Worm (Caenorhabditis elegans) whole organism, late embryonic: ENCODE measurements around the gene sumv-1.

ENCODE experiments used
- C08G9.2 ChIP-seq: sonication (generic microtip); optimal IDR thresholded peaks from 2 replicates; lab custom pipeline; 2016; ENCODE audit warnings: mild to moderate bottlenecking, missing genetic modification characterization, moderate library complexity, missing compliant biosample characterization
- K02D7.2 ChIP-seq: sonication (generic microtip); optimal IDR thresholded peaks from 2 replicates; lab custom pipeline; 2017; ENCODE audit warnings: mild to moderate bottlenecking, missing genetic modification characterization, missing compliant biosample characterization
- K09A11.1 ChIP-seq: sonication (generic microtip); optimal IDR thresholded peaks from 2 replicates; lab custom pipeline; 2017; ENCODE audit warnings: antibody characterized with exemption, mild to moderate bottlenecking, missing genetic modification characterization, missing compliant biosample characterization; ENCODE audit not compliant: insufficient read depth
- T23F11.4 ChIP-seq: fragments of 200-800 bp; sonication (Bioruptor generic); optimal IDR thresholded peaks from 2 replicates; lab custom pipeline; 2018; ENCODE audit warnings: mild to moderate bottlenecking, missing genetic modification characterization, missing compliant biosample characterization
- Y22D7AL.16 ChIP-seq: sonication (generic microtip); optimal IDR thresholded peaks from 2 replicates; lab custom pipeline; 2016; ENCODE audit warnings: missing genetic modification characterization, missing compliant biosample characterization
- ahr-1 ChIP-seq: sonication (generic microtip); optimal IDR thresholded peaks from 2 replicates; lab custom pipeline; 2016; ENCODE audit warnings: missing genetic modification characterization, missing compliant biosample characterization
- ama-1 ChIP-seq: fragments of 150-350 bp; optimal IDR thresholded peaks from 2 replicates; lab custom pipeline; 2014
- ceh-14 ChIP-seq: sonication (generic microtip); optimal IDR thresholded peaks from 2 replicates; lab custom pipeline; 2016; ENCODE audit warnings: missing genotype, missing genetic modification characterization, missing compliant biosample characterization
- ceh-2 ChIP-seq: sonication (generic microtip); optimal IDR thresholded peaks from 2 replicates; lab custom pipeline; 2016; ENCODE audit warnings: missing genotype, missing genetic modification characterization, missing compliant biosample characterization
- ceh-24 ChIP-seq: sonication (generic microtip); optimal IDR thresholded peaks from 2 replicates; lab custom pipeline; 2016; ENCODE audit warnings: mild to moderate bottlenecking, missing genetic modification characterization, missing compliant biosample characterization
- ceh-30 ChIP-seq: fragments of 150-350 bp; optimal IDR thresholded peaks from 2 replicates; lab custom pipeline; 2014; ENCODE audit warnings: missing biosample characterization, missing genetic modification characterization
- ceh-31 ChIP-seq: sonication (generic microtip); optimal IDR thresholded peaks from 2 replicates; lab custom pipeline; 2016; ENCODE audit warnings: missing genetic modification characterization, missing compliant biosample characterization
- ceh-34 ChIP-seq: sonication (generic microtip); optimal IDR thresholded peaks from 2 replicates; lab custom pipeline; 2016; ENCODE audit warnings: mild to moderate bottlenecking, missing genetic modification characterization, missing compliant biosample characterization
- ceh-45 ChIP-seq: fragments of 200-800 bp; sonication (Bioruptor generic); IDR thresholded peaks from 2 replicates; pipeline ENCODE4 v1.3.6; 2022; ENCODE audit warnings: missing genetic modification reagents, missing genetic modification characterization, missing compliant biosample characterization
- elt-4 ChIP-seq: sonication (generic microtip); optimal IDR thresholded peaks from 2 replicates; lab custom pipeline; 2016; ENCODE audit warnings: missing genetic modification characterization, missing compliant biosample characterization
- ets-4 ChIP-seq: sonication (generic microtip); optimal IDR thresholded peaks from 2 replicates; lab custom pipeline; 2016; ENCODE audit warnings: missing genetic modification characterization, missing compliant biosample characterization
- eyg-1 ChIP-seq: sonication (generic microtip); optimal IDR thresholded peaks from 2 replicates; lab custom pipeline; 2016; ENCODE audit warnings: missing genotype, missing genetic modification characterization, missing compliant biosample characterization
- fax-1 ChIP-seq: sonication (generic microtip); optimal IDR thresholded peaks from 2 replicates; lab custom pipeline; 2016; ENCODE audit warnings: missing genotype, missing genetic modification characterization, missing compliant biosample characterization
- hlh-13 ChIP-seq: fragments of 200-800 bp; sonication (Bioruptor generic); optimal IDR thresholded peaks from 2 replicates; lab custom pipeline; 2018; ENCODE audit warnings: mild to moderate bottlenecking, missing genetic modification characterization, missing compliant biosample characterization
- hlh-15 ChIP-seq: sonication (generic microtip); optimal IDR thresholded peaks from 2 replicates; lab custom pipeline; 2016; ENCODE audit warnings: missing genetic modification characterization, missing compliant biosample characterization
- lim-6 ChIP-seq: sonication (generic microtip); optimal IDR thresholded peaks from 2 replicates; lab custom pipeline; 2016; ENCODE audit warnings: missing genetic modification characterization, missing compliant biosample characterization
- lin-11 ChIP-seq: fragments of 200-800 bp; sonication (Bioruptor generic); optimal IDR thresholded peaks from 2 replicates; lab custom pipeline; 2018; ENCODE audit warnings: mild to moderate bottlenecking, missing genetic modification characterization, missing compliant biosample characterization
- madf-2 ChIP-seq: sonication (generic microtip); optimal IDR thresholded peaks from 2 replicates; lab custom pipeline; 2017; ENCODE audit warnings: missing genetic modification characterization, missing compliant biosample characterization
- mec-3 ChIP-seq: sonication (generic microtip); optimal IDR thresholded peaks from 2 replicates; lab custom pipeline; 2016; ENCODE audit warnings: borderline replicate concordance, missing genetic modification characterization, missing compliant biosample characterization
- nfya-1 ChIP-seq: sonication (generic microtip); optimal IDR thresholded peaks from 2 replicates; lab custom pipeline; 2017; ENCODE audit warnings: missing genetic modification characterization, mild to moderate bottlenecking, missing compliant biosample characterization, antibody characterized with exemption, moderate library complexity
- nhr-11 ChIP-seq: fragments of 150-350 bp; optimal IDR thresholded peaks from 2 replicates; lab custom pipeline; 2014; ENCODE audit warnings: missing biosample characterization, missing genetic modification characterization
- nhr-232 ChIP-seq: sonication (generic microtip); optimal IDR thresholded peaks from 2 replicates; lab custom pipeline; 2016; ENCODE audit warnings: missing genetic modification characterization, missing compliant biosample characterization
- npax-4 ChIP-seq: sonication (generic microtip); optimal IDR thresholded peaks from 2 replicates; lab custom pipeline; 2016; ENCODE audit warnings: missing genetic modification characterization, missing compliant biosample characterization
- pax-1 ChIP-seq: fragments of 150-350 bp; optimal IDR thresholded peaks from 2 replicates; lab custom pipeline; 2014; ENCODE audit warnings: missing biosample characterization, missing genetic modification characterization
- pha-4 ChIP-seq: fragments of 150-350 bp; optimal IDR thresholded peaks from 2 replicates; lab custom pipeline; 2018; ENCODE audit warnings: missing biosample characterization, missing genetic modification reagents, missing genetic modification characterization
- pqm-1 ChIP-seq: sonication (generic microtip); optimal IDR thresholded peaks from 2 replicates; lab custom pipeline; 2016; ENCODE audit warnings: missing genetic modification characterization, missing compliant biosample characterization
- pros-1 ChIP-seq: fragments of 150-350 bp; optimal IDR thresholded peaks from 2 replicates; lab custom pipeline; 2014; ENCODE audit warnings: missing biosample characterization, missing genetic modification reagents, missing genetic modification characterization
- sox-4 ChIP-seq: sonication (generic microtip); optimal IDR thresholded peaks from 2 replicates; lab custom pipeline; 2017; ENCODE audit warnings: mild to moderate bottlenecking, missing genetic modification characterization, inconsistent platforms, missing compliant biosample characterization
- tbx-7 ChIP-seq: sonication (generic microtip); optimal IDR thresholded peaks from 2 replicates; lab custom pipeline; 2016; ENCODE audit warnings: missing genotype, missing genetic modification characterization, missing compliant biosample characterization
- unc-3 ChIP-seq, 2 experiments: fragments of 200-800 bp in 1 of 2; sonication (Bioruptor generic) in 1 of 2; sonication (generic microtip) in 1 of 2; conservative IDR thresholded peaks in 1 of 2; optimal IDR thresholded peaks in 1 of 2; 2 replicates each; pipeline versions ENCODE4 v1.3.6 to Lab custom; 2016 to 2022; ENCODE audit warnings: missing compliant biosample characterization in 2 of 2, missing genetic modification characterization in 2 of 2, missing genetic modification reagents in 1 of 2
- unc-42 ChIP-seq: sonication (generic microtip); optimal IDR thresholded peaks from 2 replicates; lab custom pipeline; 2016; ENCODE audit warnings: missing genotype, missing genetic modification characterization, missing compliant biosample characterization
- unc-86 ChIP-seq: sonication (generic microtip); optimal IDR thresholded peaks from 2 replicates; lab custom pipeline; 2016; ENCODE audit warnings: missing genetic modification characterization, missing compliant biosample characterization
- zip-5 ChIP-seq: sonication (generic microtip); optimal IDR thresholded peaks from 2 replicates; lab custom pipeline; 2016; ENCODE audit warnings: missing genetic modification characterization, missing compliant biosample characterization
- ztf-16 ChIP-seq: sonication (generic microtip); optimal IDR thresholded peaks from 2 replicates; lab custom pipeline; 2017; ENCODE audit warnings: missing genetic modification characterization, missing compliant biosample characterization

sumv-1 gene

ce11 chrIII:5267217-5267906 is 13.4 kb upstream of the sumv-1 start, which contains the start of gene ZC395.5 (continued):
- no peak for TF ChIP-seq K02D7.2
- TF ChIP-seq, all 69 proteins: peak for 0

- TF ChIP-seq ceh-24 (tag; lab: Kevin White, UChicago) (no peak), nhr-11 (tag; lab: Kevin White, UChicago) (no peak), T23F11.4 (GFP tag; lab: Kevin White, UChicago) (no peak), ceh-14 (no peak), hlh-15 (no peak), madf-2 (tag; lab: Kevin White, UChicago) (no peak), K02D7.2 (no peak), tbx-7 (tag; lab: Kevin White, UChicago) (no peak), ceh-2 (no peak), nfya-1 (tag; lab: Kevin White, UChicago) (no peak), hlh-13 (no peak), nhr-232 (no peak), pqm-1 (tag; lab: Kevin White, UChicago) (no peak), pha-4 (tag; lab: Kevin White, UChicago) (no peak), npax-4 (tag; lab: Kevin White, UChicago) (no peak)
- TF ChIP-seq, all 69 proteins: peak for 0
Measured at ce11 chrIII:5264813-5265212, 10.8 kb upstream of the sumv-1 start, which contains the start of gene gro-1. gro-1 (plus strand) TSS chrIII:5265113.

- no peak for TF ChIP-seq pax-1 (tag; lab: Kevin White, UChicago)
- TF ChIP-seq ceh-45 (GFP tag; lab: Robert Waterston, UW) = no peak
- TF ChIP-seq ceh-31 (tag; lab: Kevin White, UChicago) = no peak
- TF ChIP-seq lin-11 (tag; lab: Kevin White, UChicago) = no peak
- no peak for TF ChIP-seq zip-5 (tag; lab: Kevin White, UChicago)
- no peak for TF ChIP-seq C08G9.2
- TF ChIP-seq hlh-15 = no peak
- no peak for TF ChIP-seq unc-3 (GFP tag; conservative IDR thresholded peaks at IDR 0.05; lab: Robert Waterston, UW)
- TF ChIP-seq unc-3 (tag; optimal IDR thresholded peaks at IDR 0.05; lab: Kevin White, UChicago) = no peak
- TF ChIP-seq, all 69 proteins: peak for 0
Measured at ce11 chrIII:5263299-5263993, 9.5 kb upstream of the sumv-1 start, which contains the start of the genes C34E10.9 and hap-1. C34E10.9 (minus strand) TSS chrIII:5263399. hap-1 (plus strand) TSS chrIII:5263943.

ce11 chrIII:5260394-5260793 is 6.4 kb upstream of the sumv-1 start, which contains the start of gene gop-3:
gop-3 (plus strand) TSS chrIII:5260694.
- no peak for TF ChIP-seq lin-11 (tag; lab: Kevin White, UChicago)
- no peak for TF ChIP-seq ztf-16
- TF ChIP-seq lim-6 (tag; lab: Kevin White, UChicago) = no peak
- TF ChIP-seq ceh-34 (tag; lab: Kevin White, UChicago) = no peak
- no peak for TF ChIP-seq ahr-1 (tag; lab: Kevin White, UChicago)
- TF ChIP-seq pros-1 = no peak
- no peak for TF ChIP-seq Y22D7AL.16 (tag; lab: Kevin White, UChicago)
- no peak for TF ChIP-seq ceh-30
- TF ChIP-seq K09A11.1 (tag; lab: Kevin White, UChicago) = no peak
- no peak for TF ChIP-seq unc-86
- TF ChIP-seq pqm-1 (tag; lab: Kevin White, UChicago) = no peak
- no peak for TF ChIP-seq ets-4
- TF ChIP-seq pha-4 (tag; lab: Kevin White, UChicago) = no peak

- TF ChIP-seq elt-4 (no peak), pax-1 (tag; lab: Kevin White, UChicago) (no peak), ceh-2 (no peak), unc-42 (tag; lab: Kevin White, UChicago) (no peak), T23F11.4 (GFP tag; lab: Kevin White, UChicago) (no peak), fax-1 (tag; lab: Kevin White, UChicago) (no peak), ama-1 (lab: Kevin White, UChicago) (no peak), eyg-1 (no peak), K02D7.2 (no peak), mec-3 (tag; lab: Kevin White, UChicago) (no peak), K09A11.1 (tag; lab: Kevin White, UChicago) (no peak), sox-4 (no peak), ceh-34 (tag; lab: Kevin White, UChicago) (no peak), unc-3 (GFP tag; conservative IDR thresholded peaks at IDR 0.05; lab: Robert Waterston, UW) (no peak), unc-3 (tag; optimal IDR thresholded peaks at IDR 0.05; lab: Kevin White, UChicago) (no peak)
Measured at ce11 chrIII:5258918-5259317, 4.9 kb upstream of the sumv-1 start, which contains the start of gene gop-2. gop-2 (plus strand) TSS chrIII:5259023.
